Worm (Caenorhabditis elegans) whole organism, young adult: Measurements from ENCODE around the gene perm-2.

Experiments used
- aptf-3 ChIP-seq: fragments of 200-800 bp; sonication (Bioruptor generic); IDR thresholded peaks from 2 replicates; pipeline ENCODE4 v1.3.6; 2022; ENCODE audit warnings: missing genetic modification characterization, missing compliant biosample characterization
- ceh-40 ChIP-seq: fragments of 200-800 bp; sonication (Bioruptor generic); IDR thresholded peaks from 2 replicates; pipeline ENCODE4 v1.3.6; 2022; ENCODE audit warnings: missing genetic modification characterization, missing compliant biosample characterization
- ceh-79 ChIP-seq: sonication (generic microtip); optimal IDR thresholded peaks from 2 replicates; lab custom pipeline; 2017; ENCODE audit warnings: mild to moderate bottlenecking, missing genetic modification characterization, missing compliant biosample characterization
- hlh-26 ChIP-seq: fragments of 200-800 bp; sonication (Bioruptor generic); conservative IDR thresholded peaks from 2 replicates; pipeline ENCODE4 v1.3.6; 2022; ENCODE audit warnings: missing genetic modification reagents, missing genetic modification characterization, missing compliant biosample characterization
- nfya-1 ChIP-seq: sonication (generic microtip); optimal IDR thresholded peaks from 2 replicates; lab custom pipeline; 2017; ENCODE audit warnings: antibody characterized with exemption, missing compliant biosample characterization, missing genetic modification characterization, borderline replicate concordance; ENCODE audit not compliant: insufficient read depth
- zfh-2 ChIP-seq: fragments of 200-800 bp; sonication (Bioruptor generic); conservative IDR thresholded peaks from 2 replicates; pipeline ENCODE4 v1.3.6; 2022; ENCODE audit warnings: missing genetic modification reagents, missing genetic modification characterization, missing compliant biosample characterization
- ztf-3 ChIP-seq: fragments of 200-800 bp; sonication (Bioruptor generic); optimal IDR thresholded peaks from 2 replicates; lab custom pipeline; 2018; ENCODE audit warnings: mild to moderate bottlenecking, missing genetic modification characterization, missing compliant biosample characterization

ce11 chrIV:1120865-1121264 is 5.7 kb upstream of the perm-2 start:
- TF ChIP-seq ztf-3 (no peak), aptf-3 (GFP tag; lab: Robert Waterston, UW) (no peak), nfya-1 (tag; lab: Kevin White, UChicago) (no peak), ceh-79 (tag; lab: Kevin White, UChicago) (no peak), zfh-2 (GFP tag; lab: Robert Waterston, UW) (no peak; the same call in none of the 2 replicates), ceh-40 (GFP tag; lab: Robert Waterston, UW) (no peak), hlh-26 (no peak)
